Worm (Caenorhabditis elegans): ENCODE data around the gene nspc-9.
"Not testable (repeated sequence)": the region's sequence is repeated elsewhere in the genome, so short reads cannot be mapped to it uniquely, and the experiment has no call there.

nspc-9 gene

ce11 chrX:12317560-12317959 lies 25.6 kb downstream of the nspc-9 start:
- TF ChIP-seq W03F9.2 (tag; optimal IDR thresholded peaks at IDR 0.05), result no peak
- TF ChIP-seq him-1 (tag; optimal IDR thresholded peaks at IDR 0.05), result no peak
- TF ChIP-seq dao-5 (tag; optimal IDR thresholded peaks at IDR 0.05), result no peak

- TF ChIP-seq him-1 (tag; optimal IDR thresholded peaks at IDR 0.05), result no peak
- TF ChIP-seq dao-5 (tag; optimal IDR thresholded peaks at IDR 0.05), result no peak
- no peak for TF ChIP-seq W03F9.2 (tag; optimal IDR thresholded peaks at IDR 0.05)
These were observed 27.9 kb downstream of the nspc-9 start, which contains the start of gene xtr-2 for ce11 chrX:12315268-12315667. TSS of gene xtr-2 (plus strand) at chrX:12315568.

ce11 chrX:12314395-12314794 lies 28.8 kb downstream of the nspc-9 start:
- TF ChIP-seq W03F9.2 (tag; optimal IDR thresholded peaks at IDR 0.05) (no peak), dao-5 (tag; optimal IDR thresholded peaks at IDR 0.05) (no peak), him-1 (tag; optimal IDR thresholded peaks at IDR 0.05) (no peak)

ce11 chrX:12313779-12314178 lies 29.4 kb downstream of the nspc-9 start:
- TF ChIP-seq dao-5 (tag; optimal IDR thresholded peaks at IDR 0.05) (no peak), W03F9.2 (tag; optimal IDR thresholded peaks at IDR 0.05) (no peak), him-1 (tag; optimal IDR thresholded peaks at IDR 0.05) (no peak)

- not testable (repeated sequence) for TF ChIP-seq him-1, dao-5, W03F9.2 (tag; optimal IDR thresholded peaks at IDR 0.05)
These were observed 35.1 kb downstream of the nspc-9 start, which contains the start of gene F17A2.16 for ce11 chrX:12308045-12308499. TSS of gene F17A2.16 (plus strand) at chrX:12308449.

- no peak for TF ChIP-seq dao-5 (tag; optimal IDR thresholded peaks at IDR 0.05)
- TF ChIP-seq W03F9.2 (tag; optimal IDR thresholded peaks at IDR 0.05), result no peak
- no peak for TF ChIP-seq him-1 (tag; optimal IDR thresholded peaks at IDR 0.05)
These were observed 36.6 kb downstream of the nspc-9 start, which contains the start of gene phf-32 for ce11 chrX:12306565-12306964. TSS of gene phf-32 (plus strand) at chrX:12306865.

- TF ChIP-seq him-1 (tag; optimal IDR thresholded peaks at IDR 0.05) (no peak), W03F9.2 (tag; optimal IDR thresholded peaks at IDR 0.05) (no peak), dao-5 (tag; optimal IDR thresholded peaks at IDR 0.05) (no peak)
These were observed 38.9 kb downstream of the nspc-9 start for ce11 chrX:12304231-12304630.

ce11 chrX:12302755-12303154 lies 40.4 kb downstream of the nspc-9 start, which contains the start of gene dot-1.3:
TSS of gene dot-1.3 (minus strand) at chrX:12302855.
- TF ChIP-seq him-1, W03F9.2, dao-5 (tag; optimal IDR thresholded peaks at IDR 0.05): not testable (repeated sequence)

ce11 chrX:12299834-12300233 lies 43.3 kb downstream of the nspc-9 start, which contains the start of gene W06D11.5:
TSS of gene W06D11.5 (plus strand) at chrX:12300134.
- no peak for TF ChIP-seq dao-5 (tag; optimal IDR thresholded peaks at IDR 0.05)
- no peak for TF ChIP-seq him-1 (tag; optimal IDR thresholded peaks at IDR 0.05)
- TF ChIP-seq W03F9.2 (tag; optimal IDR thresholded peaks at IDR 0.05), result no peak

- TF ChIP-seq dao-5 (tag; optimal IDR thresholded peaks at IDR 0.05), result no peak
- no peak for TF ChIP-seq him-1 (tag; optimal IDR thresholded peaks at IDR 0.05)
- no peak for TF ChIP-seq W03F9.2 (tag; optimal IDR thresholded peaks at IDR 0.05)
These were observed 44.9 kb downstream of the nspc-9 start, which contains the start of gene W06D11.3 for ce11 chrX:12298324-12298723. TSS of gene W06D11.3 (plus strand) at chrX:12298683.

ce11 chrX:12296392-12296791 lies 46.8 kb downstream of the nspc-9 start, which contains the start of gene W06D11.2:
TSS of gene W06D11.2 (minus strand) at chrX:12296730.
- TF ChIP-seq him-1 (tag; optimal IDR thresholded peaks at IDR 0.05) (no peak), W03F9.2 (tag; optimal IDR thresholded peaks at IDR 0.05) (no peak), dao-5 (tag; optimal IDR thresholded peaks at IDR 0.05) (no peak)

ce11 chrX:12294263-12294662 lies 48.9 kb downstream of the nspc-9 start, which contains the start of gene W06D11.1:
TSS of gene W06D11.1 (plus strand) at chrX:12294563.
- TF ChIP-seq W03F9.2 (tag; optimal IDR thresholded peaks at IDR 0.05) (no peak), dao-5 (tag; optimal IDR thresholded peaks at IDR 0.05) (no peak), him-1 (tag; optimal IDR thresholded peaks at IDR 0.05) (no peak)

Data from whole organism, L4/young adult.